Worm (Caenorhabditis elegans) whole organism, L4 larva: ENCODE data around the gene ZK856.14.

Source experiments
- F49E8.2 ChIP-seq: sonication (generic microtip); optimal IDR thresholded peaks from 2 replicates; lab custom pipeline; 2016; ENCODE audit warnings: missing compliant biosample characterization, mild to moderate bottlenecking, missing genetic modification characterization, borderline replicate concordance
- T26A8.4 ChIP-seq: fragments of 200-800 bp; sonication (Bioruptor generic); IDR thresholded peaks from 2 replicates; pipeline ENCODE4 v1.3.6; 2022; ENCODE audit warnings: missing genetic modification characterization, missing compliant biosample characterization
- ZK337.2 ChIP-seq: fragments of 200-800 bp; sonication (Bioruptor generic); IDR thresholded peaks from 2 replicates; pipeline ENCODE4 v1.3.6; 2022; ENCODE audit warnings: missing genetic modification reagents, missing genetic modification characterization, missing compliant biosample characterization
- ama-1 ChIP-seq: fragments of 150-350 bp; optimal IDR thresholded peaks from 2 replicates; lab custom pipeline; 2014; ENCODE audit warnings: inconsistent platforms, mixed read lengths
- arid-1 ChIP-seq: fragments of 200-800 bp; sonication (Bioruptor generic); conservative IDR thresholded peaks from 2 replicates; pipeline ENCODE4 v1.3.6; 2022; ENCODE audit warnings: missing genetic modification reagents, missing genetic modification characterization, missing compliant biosample characterization
- jun-1 ChIP-seq: fragments of 150-350 bp; optimal IDR thresholded peaks from 2 replicates; lab custom pipeline; 2014; ENCODE audit warnings: missing biosample characterization, missing genetic modification reagents, missing genetic modification characterization
- lim-7 ChIP-seq: fragments of 200-800 bp; sonication (Bioruptor generic); IDR thresholded peaks from 2 replicates; pipeline ENCODE4 v1.3.6; 2022; ENCODE audit warnings: missing genetic modification characterization, missing compliant biosample characterization
- nhr-10 ChIP-seq: fragments of 150-350 bp; optimal IDR thresholded peaks from 2 replicates; lab custom pipeline; 2014; ENCODE audit warnings: missing biosample characterization, missing genetic modification characterization
- nhr-41 ChIP-seq: fragments of 200-800 bp; sonication (Bioruptor generic); IDR thresholded peaks from 2 replicates; pipeline ENCODE4 v1.3.6; 2022; ENCODE audit warnings: missing genetic modification reagents, missing genetic modification characterization, missing compliant biosample characterization
- nhr-77 ChIP-seq: fragments of 150-350 bp; optimal IDR thresholded peaks from 2 replicates; lab custom pipeline; 2014; ENCODE audit warnings: missing biosample characterization, missing genetic modification characterization
- saeg-2 ChIP-seq: fragments of 200-800 bp; sonication (Bioruptor generic); IDR thresholded peaks from 2 replicates; pipeline ENCODE4 v1.3.6; 2022; ENCODE audit warnings: missing genetic modification reagents, missing genetic modification characterization, missing compliant biosample characterization
- unc-130 ChIP-seq: sonication (generic microtip); optimal IDR thresholded peaks from 2 replicates; lab custom pipeline; 2016; ENCODE audit warnings: missing genetic modification reagents, missing genetic modification characterization, missing compliant biosample characterization
- zip-2 ChIP-seq: fragments of 150-350 bp; optimal IDR thresholded peaks from 2 replicates; lab custom pipeline; 2014; ENCODE audit warnings: missing biosample characterization, missing genetic modification characterization

DNA sequence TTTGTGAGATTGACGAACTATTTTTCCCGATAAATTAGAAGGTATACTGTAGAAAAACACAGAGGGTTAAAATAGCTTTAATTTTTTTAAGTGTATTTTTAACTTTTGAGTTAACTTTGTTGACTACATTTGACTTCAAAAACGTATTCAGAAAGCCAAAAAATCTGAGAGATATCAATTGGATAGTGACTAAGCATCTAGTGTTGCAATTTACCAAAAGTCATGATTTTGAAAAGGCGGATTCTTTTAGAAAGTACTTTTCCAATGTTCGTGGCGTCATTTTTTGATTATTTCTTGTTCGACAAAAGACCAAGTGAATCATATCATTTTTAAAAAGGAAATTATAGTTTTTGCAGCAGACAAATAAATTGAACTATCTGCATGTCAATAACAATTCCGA is 48.0 kb upstream of the ZK856.14 start:
- TF ChIP-seq unc-130 (GFP tag; lab: Kevin White, UChicago), result no peak
- TF ChIP-seq T26A8.4 (GFP tag; lab: Robert Waterston, UW), result no peak
- no peak for TF ChIP-seq zip-2 (tag; lab: Kevin White, UChicago)
- no peak for TF ChIP-seq arid-1 (GFP tag; lab: Robert Waterston, UW)
- no peak for TF ChIP-seq nhr-77 (tag; lab: Kevin White, UChicago)
- no peak for TF ChIP-seq ama-1
- no peak for TF ChIP-seq lim-7
- TF ChIP-seq nhr-41 (GFP tag; lab: Robert Waterston, UW), result no peak
- TF ChIP-seq nhr-10 (tag; lab: Kevin White, UChicago), result no peak
- TF ChIP-seq F49E8.2 (tag; lab: Kevin White, UChicago), result no peak
- TF ChIP-seq jun-1 (tag; lab: Kevin White, UChicago), result no peak
- no peak for TF ChIP-seq saeg-2 (GFP tag; lab: Robert Waterston, UW)
- no peak for TF ChIP-seq ZK337.2 (GFP tag; lab: Robert Waterston, UW)
